Fruit fly (Drosophila melanogaster): ENCODE results near the gene CG34274.
A peak's percentile ranks its signal among the peaks of the same experiment; 100 is the strongest.

The CG34274 gene

dm6 chr3R:15694941-15695340, 36.6 kb upstream of the CG34274 start, which contains the start of gene CG5399:
CG5399 (plus strand) TSS chr3R:15695241.
- TF ChIP-seq sage (GFP tag; optimal IDR thresholded peaks at IDR 0.05) (no peak), Hnf4 (GFP tag; optimal IDR thresholded peaks at IDR 0.05) (no peak)

- TF ChIP-seq Dfd (GFP tag; optimal IDR thresholded peaks at IDR 0.05) (no peak), sv (GFP tag; optimal IDR thresholded peaks at IDR 0.05) (no peak), Dif (GFP tag; optimal IDR thresholded peaks at IDR 0.05; ENCODE audit: partially characterized antibody) (no peak), tai (GFP tag; optimal IDR thresholded peaks at IDR 0.05) (no peak), dmrt93B (GFP tag; optimal IDR thresholded peaks at IDR 0.05) (no peak), Sp1 (GFP tag; optimal IDR thresholded peaks at IDR 0.05) (no peak), jim (GFP tag; optimal IDR thresholded peaks at IDR 0.05) (no peak), Abd-B (GFP tag; optimal IDR thresholded peaks at IDR 0.05) (no peak), Hnf4 (GFP tag; optimal IDR thresholded peaks at IDR 0.05) (no peak), CG9705 (GFP tag; optimal IDR thresholded peaks at IDR 0.05) (no peak), lola (GFP tag; optimal IDR thresholded peaks at IDR 0.05) (no peak), Myc (optimal IDR thresholded peaks at IDR 0.05) (no peak), ey (GFP tag; optimal IDR thresholded peaks at IDR 0.05) (no peak), psq (GFP tag; optimal IDR thresholded peaks at IDR 0.05) (no peak), HLH106 (tag; optimal IDR thresholded peaks at IDR 0.05) (no peak), usp (GFP tag; optimal IDR thresholded peaks at IDR 0.05) (no peak), fru (GFP tag; optimal IDR thresholded peaks at IDR 0.05) (no peak)
Measured at dm6 chr3R:15696461-15697044, 35.0 kb upstream of the CG34274 start.

- TF ChIP-seq jim (GFP tag; optimal IDR thresholded peaks at IDR 0.05): no peak
- TF ChIP-seq fru (GFP tag; optimal IDR thresholded peaks at IDR 0.05): no peak
Measured at dm6 chr3R:15700801-15701200, 30.7 kb upstream of the CG34274 start.

dm6 chr3R:15704376-15704775, 27.2 kb upstream of the CG34274 start, which contains the start of gene CG5404:
CG5404 (plus strand) TSS chr3R:15704676.
- TF ChIP-seq brk (GFP tag; optimal IDR thresholded peaks at IDR 0.05): no peak
- no peak for TF ChIP-seq Rel (GFP tag; optimal IDR thresholded peaks at IDR 0.05)
- no peak for TF ChIP-seq Rel (tag; optimal IDR thresholded peaks at IDR 0.05)

- TF ChIP-seq ey (GFP tag; optimal IDR thresholded peaks at IDR 0.05) (no peak), usp (GFP tag; optimal IDR thresholded peaks at IDR 0.05) (no peak), GATAd (GFP tag; optimal IDR thresholded peaks at IDR 0.05) (no peak), Sp1 (GFP tag; optimal IDR thresholded peaks at IDR 0.05) (no peak), Hr78 (GFP tag; optimal IDR thresholded peaks at IDR 0.05) (no peak), jim (GFP tag; optimal IDR thresholded peaks at IDR 0.05) (no peak), tai (GFP tag; optimal IDR thresholded peaks at IDR 0.05) (no peak), h (GFP tag; optimal IDR thresholded peaks at IDR 0.05) (no peak), fru (GFP tag; optimal IDR thresholded peaks at IDR 0.05) (no peak), br (GFP tag; optimal IDR thresholded peaks at IDR 0.05) (no peak), Hnf4 (GFP tag; optimal IDR thresholded peaks at IDR 0.05) (no peak), Vsx2 (GFP tag; optimal IDR thresholded peaks at IDR 0.05; ENCODE audit: partially characterized antibody) (no peak), sv (GFP tag; optimal IDR thresholded peaks at IDR 0.05) (no peak), dmrt93B (GFP tag; optimal IDR thresholded peaks at IDR 0.05) (no peak), CG32264 (GFP tag; optimal IDR thresholded peaks at IDR 0.05) (no peak), OdsH (GFP tag; optimal IDR thresholded peaks at IDR 0.05) (no peak), Abd-B (GFP tag; optimal IDR thresholded peaks at IDR 0.05) (no peak), Mio (GFP tag; optimal IDR thresholded peaks at IDR 0.05) (no peak), N (GFP tag; optimal IDR thresholded peaks at IDR 0.05) (no peak), psq (GFP tag; optimal IDR thresholded peaks at IDR 0.05) (no peak)
Measured at dm6 chr3R:15716485-15716884, 15.1 kb upstream of the CG34274 start, which contains the start of gene CG31294. CG31294 (minus strand) TSS chr3R:15716585.

dm6 chr3R:15730629-15731028, 917 bp upstream of the CG34274 start:
- TF ChIP-seq Dif (GFP tag; optimal IDR thresholded peaks at IDR 0.05; ENCODE audit: partially characterized antibody): no peak
- peak; percentile 53 for TF ChIP-seq Dfd (GFP tag; optimal IDR thresholded peaks at IDR 0.05)
- no peak for TF ChIP-seq Rel (GFP tag; optimal IDR thresholded peaks at IDR 0.05)
- no peak for TF ChIP-seq Rel (tag; optimal IDR thresholded peaks at IDR 0.05)
- no peak for TF ChIP-seq br (GFP tag; optimal IDR thresholded peaks at IDR 0.05)

Data from whole organism, wandering third instar larva.